Worm (Caenorhabditis elegans) whole organism, young adult: ENCODE results near the gene col-85.

ENCODE experiments used
- F49E8.2 ChIP-seq: sonication (generic microtip); optimal IDR thresholded peaks from 3 replicates; lab custom pipeline; 2017; ENCODE audit warnings: missing genetic modification characterization, mild to moderate bottlenecking, missing compliant biosample characterization, antibody characterized with exemption, moderate library complexity; ENCODE audit not compliant: insufficient read depth
- F57A8.1 ChIP-seq: fragments of 200-800 bp; sonication (Bioruptor generic); optimal IDR thresholded peaks from 2 replicates; lab custom pipeline; 2018; ENCODE audit warnings: mild to moderate bottlenecking, missing genetic modification characterization, moderate library complexity, missing compliant biosample characterization
- ama-1 ChIP-seq, 3 experiments: fragments of 150-350 bp in 1 of 3; sonication (generic microtip) in 2 of 3; optimal IDR thresholded peaks; 2 replicates each; lab custom pipeline; 2014 to 2018; ENCODE audit warnings: missing biosample characterization in 2 of 3, missing genetic modification characterization in 2 of 3, missing genetic modification reagents in 2 of 3
- aptf-2 ChIP-seq: fragments of 200-800 bp; sonication (Bioruptor generic); conservative IDR thresholded peaks from 2 replicates; pipeline ENCODE4 v1.3.6; 2022; ENCODE audit warnings: missing genetic modification reagents, missing genetic modification characterization, missing compliant biosample characterization
- attf-3 ChIP-seq: fragments of 200-800 bp; sonication (Bioruptor generic); conservative IDR thresholded peaks from 2 replicates; pipeline ENCODE4 v1.3.6; 2022; ENCODE audit warnings: missing genetic modification reagents, missing genetic modification characterization, missing compliant biosample characterization
- efl-1 ChIP-seq: fragments of 150-350 bp; optimal IDR thresholded peaks from 2 replicates; lab custom pipeline; 2014; ENCODE audit warnings: missing biosample characterization, missing genetic modification reagents, missing genetic modification characterization
- gei-17 ChIP-seq: fragments of 200-800 bp; sonication (Bioruptor generic); optimal IDR thresholded peaks from 2 replicates; lab custom pipeline; 2018; ENCODE audit warnings: mild to moderate bottlenecking, missing genetic modification characterization, missing compliant biosample characterization
- nfya-1 ChIP-seq: sonication (generic microtip); optimal IDR thresholded peaks from 2 replicates; lab custom pipeline; 2017; ENCODE audit warnings: antibody characterized with exemption, missing compliant biosample characterization, missing genetic modification characterization, borderline replicate concordance; ENCODE audit not compliant: insufficient read depth
- nhr-27 ChIP-seq: fragments of 200-800 bp; sonication (Bioruptor generic); optimal IDR thresholded peaks from 2 replicates; lab custom pipeline; 2018; ENCODE audit warnings: mild to moderate bottlenecking, missing genetic modification characterization, moderate library complexity, missing compliant biosample characterization
- pha-4 ChIP-seq: fragments of 150-350 bp; sonication (generic microtip); optimal IDR thresholded peaks from 2 replicates; lab custom pipeline; 2014; ENCODE audit warnings: missing biosample characterization, missing genetic modification reagents, missing genetic modification characterization
- repo-1 ChIP-seq: sonication (generic microtip); optimal IDR thresholded peaks from 2 replicates; lab custom pipeline; 2017; ENCODE audit warnings: mild to moderate bottlenecking, missing genetic modification characterization, missing compliant biosample characterization
- sptf-2 ChIP-seq: fragments of 200-800 bp; sonication (Bioruptor generic); optimal IDR thresholded peaks from 2 replicates; lab custom pipeline; 2018; ENCODE audit warnings: mild to moderate bottlenecking, missing genetic modification characterization, missing compliant biosample characterization
- unc-130 ChIP-seq: sonication (generic microtip); optimal IDR thresholded peaks from 2 replicates; lab custom pipeline; 2016; ENCODE audit warnings: missing genetic modification reagents, missing genetic modification characterization, missing compliant biosample characterization
- ztf-3 ChIP-seq: fragments of 200-800 bp; sonication (Bioruptor generic); optimal IDR thresholded peaks from 2 replicates; lab custom pipeline; 2018; ENCODE audit warnings: mild to moderate bottlenecking, missing genetic modification characterization, missing compliant biosample characterization

DNA sequence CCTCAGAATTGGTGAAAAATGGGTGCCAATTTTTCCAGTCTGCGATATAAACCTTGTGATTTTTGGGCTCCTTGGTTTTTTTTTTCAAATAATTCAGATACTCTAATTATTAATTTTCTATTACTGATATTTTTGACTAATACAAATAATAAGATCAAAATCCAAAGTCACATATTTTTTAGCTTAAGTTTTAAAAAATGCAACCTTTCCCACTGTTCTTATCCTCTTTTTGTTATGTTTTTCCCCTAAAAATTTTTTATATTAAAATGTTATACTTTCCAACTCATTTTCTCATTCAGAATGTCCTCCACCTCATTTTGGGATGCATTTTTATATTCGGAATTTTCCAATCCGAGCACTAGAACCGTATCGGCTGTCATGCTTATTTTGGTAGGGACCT, 36.1 kb upstream of the col-85 start, which contains the start of gene srx-120:
- TF ChIP-seq attf-3 (GFP tag; lab: Robert Waterston, UW): no peak
- TF ChIP-seq unc-130 (GFP tag; lab: Kevin White, UChicago): no peak
- TF ChIP-seq repo-1 (tag; lab: Kevin White, UChicago): no peak
- no peak for TF ChIP-seq nhr-27 (tag; lab: Kevin White, UChicago)
- no peak for TF ChIP-seq pha-4 (tag; lab: Kevin White, UChicago)
- no peak for TF ChIP-seq aptf-2
- no peak for TF ChIP-seq ama-1 (optimal IDR thresholded peaks at IDR 0.05; lab: Kevin White, UChicago)
- TF ChIP-seq ama-1 (GFP tag; optimal IDR thresholded peaks at IDR 0.05; lab: Kevin White, UChicago): no peak
- no peak for TF ChIP-seq gei-17 (GFP tag; lab: Kevin White, UChicago)
- TF ChIP-seq nfya-1 (tag; lab: Kevin White, UChicago): no peak
- TF ChIP-seq F49E8.2 (tag; lab: Kevin White, UChicago): no peak
- no peak for TF ChIP-seq sptf-2 (GFP tag; lab: Kevin White, UChicago)
- no peak for TF ChIP-seq ztf-3 (GFP tag; lab: Kevin White, UChicago)
- TF ChIP-seq F57A8.1 (GFP tag; lab: Kevin White, UChicago): no peak
- no peak for TF ChIP-seq efl-1 (GFP tag; lab: Kevin White, UChicago)
